Worm (Caenorhabditis elegans) whole organism, L2 larva: ENCODE data around the gene T10G3.3.

ENCODE experiments used
- C34F6.9 ChIP-seq: fragments of 150-350 bp; optimal IDR thresholded peaks from 2 replicates; lab custom pipeline; 2014; ENCODE audit warnings: missing biosample characterization, missing genetic modification characterization
- F13H6.1 ChIP-seq: sonication (generic microtip); optimal IDR thresholded peaks from 2 replicates; lab custom pipeline; 2016; ENCODE audit warnings: missing genetic modification characterization, missing compliant biosample characterization
- R02D3.7 ChIP-seq: fragments of 150-350 bp; optimal IDR thresholded peaks from 2 replicates; lab custom pipeline; 2014; ENCODE audit warnings: missing biosample characterization, missing genetic modification characterization
- Y55F3AM.14 ChIP-seq: fragments of 200-800 bp; sonication (Bioruptor generic); optimal IDR thresholded peaks from 2 replicates; lab custom pipeline; 2018; ENCODE audit warnings: mild to moderate bottlenecking, missing genetic modification characterization, missing compliant biosample characterization
- ZK546.5 ChIP-seq: sonication (generic microtip); optimal IDR thresholded peaks from 2 replicates; lab custom pipeline; 2017; ENCODE audit warnings: missing biosample characterization, missing genetic modification characterization
- alr-1 ChIP-seq: fragments of 150-350 bp; optimal IDR thresholded peaks from 2 replicates; lab custom pipeline; 2014; ENCODE audit warnings: missing biosample characterization, missing genetic modification characterization
- aly-2 ChIP-seq: fragments of 150-350 bp; optimal IDR thresholded peaks from 2 replicates; lab custom pipeline; 2014; ENCODE audit warnings: missing biosample characterization, missing genetic modification characterization
- ama-1 ChIP-seq: fragments of 150-350 bp; optimal IDR thresholded peaks from 2 replicates; lab custom pipeline; 2018; ENCODE audit warnings: inconsistent platforms
- blmp-1 ChIP-seq: sonication (generic microtip); optimal IDR thresholded peaks from 2 replicates; lab custom pipeline; 2017; ENCODE audit warnings: missing genetic modification characterization, mild to moderate bottlenecking, missing compliant biosample characterization, antibody characterized with exemption, moderate library complexity; ENCODE audit not compliant: insufficient read depth
- ceh-16 ChIP-seq: fragments of 150-350 bp; optimal IDR thresholded peaks from 2 replicates; lab custom pipeline; 2014; ENCODE audit warnings: missing biosample characterization, missing genetic modification characterization
- ceh-82 ChIP-seq: fragments of 150-350 bp; optimal IDR thresholded peaks from 2 replicates; lab custom pipeline; 2014; ENCODE audit warnings: missing biosample characterization, missing genetic modification characterization
- crh-2 ChIP-seq: sonication (generic microtip); optimal IDR thresholded peaks from 2 replicates; lab custom pipeline; 2017; ENCODE audit warnings: missing biosample characterization, missing genetic modification characterization
- dmd-4 ChIP-seq: sonication (generic microtip); optimal IDR thresholded peaks from 2 replicates; lab custom pipeline; 2017; ENCODE audit warnings: missing biosample characterization, missing genetic modification characterization
- egl-27 ChIP-seq: sonication (generic microtip); optimal IDR thresholded peaks from 3 replicates; lab custom pipeline; 2017; ENCODE audit warnings: missing biosample characterization, missing genetic modification reagents, missing genetic modification characterization
- elt-1 ChIP-seq: fragments of 150-350 bp; optimal IDR thresholded peaks from 2 replicates; lab custom pipeline; 2014; ENCODE audit warnings: missing biosample characterization, missing genetic modification characterization
- elt-3 ChIP-seq: sonication (generic microtip); optimal IDR thresholded peaks from 2 replicates; lab custom pipeline; 2017; ENCODE audit warnings: missing biosample characterization, missing genetic modification characterization
- fos-1 ChIP-seq: fragments of 150-350 bp; optimal IDR thresholded peaks from 2 replicates; lab custom pipeline; 2014; ENCODE audit warnings: missing biosample characterization, missing genetic modification characterization
- gmeb-1 ChIP-seq: fragments of 150-350 bp; optimal IDR thresholded peaks from 2 replicates; lab custom pipeline; 2014; ENCODE audit warnings: missing biosample characterization, missing genetic modification characterization
- lin-11 ChIP-seq: fragments of 150-350 bp; sonication (generic microtip); optimal IDR thresholded peaks from 2 replicates; lab custom pipeline; 2014; ENCODE audit warnings: missing biosample characterization, missing genetic modification characterization, inconsistent platforms, mixed read lengths
- lin-13 ChIP-seq: fragments of 150-350 bp; optimal IDR thresholded peaks from 2 replicates; lab custom pipeline; 2014; ENCODE audit warnings: missing biosample characterization, missing genetic modification reagents, missing genetic modification characterization
- lin-39 ChIP-seq: fragments of 150-350 bp; optimal IDR thresholded peaks from 2 replicates; lab custom pipeline; 2014; ENCODE audit warnings: missing biosample characterization, missing genetic modification reagents, missing genetic modification characterization
- lsy-2 ChIP-seq, 2 experiments: fragments of 150-350 bp in 1 of 2; sonication (generic microtip) in 1 of 2; optimal IDR thresholded peaks; 2 replicates each; lab custom pipeline; 2014 to 2017; ENCODE audit warnings: missing biosample characterization in 2 of 2, missing genetic modification characterization in 2 of 2
- mab-5 ChIP-seq: fragments of 150-350 bp; optimal IDR thresholded peaks from 2 replicates; lab custom pipeline; 2014; ENCODE audit warnings: missing biosample characterization, missing genetic modification characterization
- mbf-1 ChIP-seq: sonication (generic microtip); optimal IDR thresholded peaks from 2 replicates; lab custom pipeline; 2017; ENCODE audit warnings: missing biosample characterization, missing genetic modification characterization
- mdl-1 ChIP-seq, 2 experiments: fragments of 150-350 bp in 1 of 2; sonication (generic microtip) in 1 of 2; optimal IDR thresholded peaks; 2 replicates each; lab custom pipeline; 2017; ENCODE audit warnings: missing biosample characterization in 2 of 2, missing genetic modification characterization in 2 of 2
- nhr-10 ChIP-seq: sonication (generic microtip); optimal IDR thresholded peaks from 2 replicates; lab custom pipeline; 2017; ENCODE audit warnings: missing biosample characterization, missing genetic modification characterization
- nhr-11 ChIP-seq: fragments of 150-350 bp; optimal IDR thresholded peaks from 2 replicates; lab custom pipeline; 2014; ENCODE audit warnings: missing biosample characterization, missing genetic modification characterization
- nhr-12 ChIP-seq: fragments of 150-350 bp; optimal IDR thresholded peaks from 2 replicates; lab custom pipeline; 2014; ENCODE audit warnings: missing biosample characterization, missing genetic modification characterization
- nhr-129 ChIP-seq: fragments of 150-350 bp; optimal IDR thresholded peaks from 2 replicates; lab custom pipeline; 2014; ENCODE audit warnings: missing biosample characterization, missing genetic modification characterization
- nhr-21 ChIP-seq: fragments of 150-350 bp; optimal IDR thresholded peaks from 2 replicates; lab custom pipeline; 2014; ENCODE audit warnings: missing biosample characterization, missing genetic modification characterization
- nhr-23 ChIP-seq: fragments of 150-350 bp; optimal IDR thresholded peaks from 2 replicates; lab custom pipeline; 2014; ENCODE audit warnings: missing biosample characterization, missing genetic modification reagents, missing genetic modification characterization
- nhr-237 ChIP-seq: fragments of 150-350 bp; optimal IDR thresholded peaks from 2 replicates; lab custom pipeline; 2014; ENCODE audit warnings: missing biosample characterization, missing genetic modification characterization
- nhr-25 ChIP-seq: fragments of 150-350 bp; sonication (generic microtip); optimal IDR thresholded peaks from 3 replicates; lab custom pipeline; 2014; ENCODE audit warnings: missing biosample characterization, missing genetic modification characterization
- nhr-6 ChIP-seq: fragments of 150-350 bp; optimal IDR thresholded peaks from 2 replicates; lab custom pipeline; 2014; ENCODE audit warnings: missing biosample characterization, missing genetic modification characterization
- nhr-77 ChIP-seq: fragments of 150-350 bp; optimal IDR thresholded peaks from 2 replicates; lab custom pipeline; 2014; ENCODE audit warnings: missing biosample characterization, missing genetic modification characterization
- peb-1 ChIP-seq: fragments of 150-350 bp; optimal IDR thresholded peaks from 2 replicates; lab custom pipeline; 2014; ENCODE audit warnings: missing biosample characterization, missing genetic modification characterization
- sem-4 ChIP-seq: fragments of 150-350 bp; optimal IDR thresholded peaks from 2 replicates; lab custom pipeline; 2014; ENCODE audit warnings: missing biosample characterization, missing genetic modification reagents, missing genetic modification characterization
- skn-1 ChIP-seq: sonication (generic microtip); optimal IDR thresholded peaks from 2 replicates; lab custom pipeline; 2017; ENCODE audit warnings: missing biosample characterization, missing genetic modification characterization
- sma-3 ChIP-seq: sonication (generic microtip); optimal IDR thresholded peaks from 2 replicates; lab custom pipeline; 2016; ENCODE audit warnings: missing genetic modification reagents, missing genetic modification characterization, missing compliant biosample characterization
- sma-9 ChIP-seq, 2 experiments: fragments of 150-350 bp in 1 of 2; sonication (generic microtip) in 1 of 2; optimal IDR thresholded peaks; 2 replicates each; lab custom pipeline; 2014 to 2016; ENCODE audit warnings: missing genetic modification characterization in 2 of 2, mild to moderate bottlenecking in 1 of 2, missing biosample characterization in 1 of 2, missing compliant biosample characterization in 1 of 2, missing genetic modification reagents in 1 of 2, moderate library complexity in 1 of 2
- snpc-4 ChIP-seq: fragments of 150-350 bp; optimal IDR thresholded peaks from 2 replicates; lab custom pipeline; 2014; ENCODE audit warnings: missing biosample characterization, missing genetic modification characterization
- unc-39 ChIP-seq: fragments of 150-350 bp; optimal IDR thresholded peaks from 2 replicates; lab custom pipeline; 2014; ENCODE audit warnings: missing biosample characterization, missing genetic modification characterization
- unc-55 ChIP-seq: fragments of 150-350 bp; sonication (generic microtip); optimal IDR thresholded peaks from 3 replicates; lab custom pipeline; 2014; ENCODE audit warnings: missing biosample characterization, missing genetic modification reagents, missing genetic modification characterization
- unc-62 ChIP-seq: fragments of 150-350 bp; optimal IDR thresholded peaks from 2 replicates; lab custom pipeline; 2014; ENCODE audit warnings: missing biosample characterization, missing genetic modification reagents, missing genetic modification characterization
- zag-1 ChIP-seq: fragments of 150-350 bp; optimal IDR thresholded peaks from 2 replicates; lab custom pipeline; 2014; ENCODE audit warnings: missing biosample characterization, missing genetic modification characterization
- ztf-1 ChIP-seq: fragments of 200-800 bp; sonication (Bioruptor generic); conservative IDR thresholded peaks from 2 replicates; pipeline ENCODE4 v1.3.6; 2022; ENCODE audit warnings: missing genetic modification characterization, missing compliant biosample characterization
- ztf-11 ChIP-seq: sonication (generic microtip); optimal IDR thresholded peaks from 2 replicates; lab custom pipeline; 2017; ENCODE audit warnings: missing biosample characterization, missing genetic modification characterization
- ztf-4 ChIP-seq: fragments of 150-350 bp; optimal IDR thresholded peaks from 2 replicates; lab custom pipeline; 2014; ENCODE audit warnings: missing biosample characterization, missing genetic modification characterization

The T10G3.3 gene

DNA sequence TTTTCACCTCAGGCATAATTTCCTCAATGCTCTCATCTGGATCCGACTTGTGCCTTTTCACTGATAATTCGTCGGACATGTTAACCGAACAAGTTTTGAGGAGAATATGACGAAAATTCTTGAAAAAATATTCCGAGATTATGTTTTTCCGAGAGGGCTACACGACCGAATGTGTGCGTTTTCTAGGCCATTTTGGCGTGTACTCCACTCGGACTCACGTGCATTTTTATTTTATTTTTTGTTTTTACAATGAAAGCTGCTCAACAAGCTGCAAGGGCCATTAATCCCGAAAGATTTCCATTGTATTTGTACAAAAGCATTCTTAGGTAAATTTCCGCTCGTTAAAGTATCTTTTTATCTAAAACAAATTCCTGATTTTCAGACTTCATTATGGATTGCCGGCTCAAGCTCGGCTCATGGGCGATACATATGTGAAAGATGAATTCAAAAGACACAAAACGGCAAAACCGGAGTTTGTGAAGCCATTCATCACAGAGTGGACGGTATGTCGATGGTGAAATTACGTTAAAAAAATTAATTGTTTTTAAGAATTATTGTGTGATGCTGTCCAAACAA, 21.7 kb downstream of the T10G3.3 start, which contains the start of the genes F25H9.6 and F25H9.7:
F25H9.6 (minus strand) TSS at position 172 of the 576 bp plus-strand sequence.
F25H9.7 (plus strand) TSS at position 187 of the 576 bp plus-strand sequence.
- TF ChIP-seq blmp-1 = peak; percentile 38
- TF ChIP-seq peb-1 (tag; lab: Kevin White, UChicago) = no peak
- no peak for TF ChIP-seq nhr-25 (tag; lab: Kevin White, UChicago)
- peak; percentile 9 for TF ChIP-seq ama-1 (lab: Kevin White, UChicago)
- peak; percentile 79 for TF ChIP-seq gmeb-1 (tag; lab: Kevin White, UChicago)
- TF ChIP-seq nhr-11 = no peak
- TF ChIP-seq nhr-6 (tag; lab: Kevin White, UChicago) = no peak
- TF ChIP-seq ztf-1 (GFP tag; lab: Robert Waterston, UW) = no peak
- no peak for TF ChIP-seq aly-2
- TF ChIP-seq crh-2 = peak; percentile 84
- TF ChIP-seq mab-5 (tag; lab: Kevin White, UChicago) = peak; percentile 54
- peak; percentile 53 for TF ChIP-seq snpc-4
- peak; percentile 94 for TF ChIP-seq sma-9 (GFP tag; optimal IDR thresholded peaks at IDR 0.05; lab: Kevin White, UChicago)
- no peak for TF ChIP-seq sma-9 (tag; optimal IDR thresholded peaks at IDR 0.05; lab: Kevin White, UChicago)
- TF ChIP-seq ceh-16 (tag; lab: Kevin White, UChicago) = no peak
- no peak for TF ChIP-seq ztf-11 (tag; lab: Kevin White, UChicago)
- TF ChIP-seq nhr-12 (tag; lab: Kevin White, UChicago) = no peak
- TF ChIP-seq ceh-82 (tag; lab: Kevin White, UChicago) = no peak
- TF ChIP-seq sem-4 (tag; lab: Kevin White, UChicago) = peak; percentile 63
- no peak for TF ChIP-seq nhr-77 (tag; lab: Kevin White, UChicago)
- no peak for TF ChIP-seq alr-1 (tag; lab: Kevin White, UChicago)
- peak; percentile 56 for TF ChIP-seq fos-1 (tag; lab: Kevin White, UChicago)
- TF ChIP-seq skn-1 (tag; lab: Kevin White, UChicago) = no peak
- no peak for TF ChIP-seq nhr-10 (tag; lab: Kevin White, UChicago)
- TF ChIP-seq sma-3 (GFP tag; lab: Kevin White, UChicago) = peak; percentile 91
- no peak for TF ChIP-seq nhr-237
- TF ChIP-seq elt-1 (tag; lab: Kevin White, UChicago) = no peak
- peak; percentile 86 for TF ChIP-seq unc-55
- TF ChIP-seq ZK546.5 = no peak
- TF ChIP-seq unc-62 = no peak
- TF ChIP-seq lin-11 (tag; lab: Kevin White, UChicago) = peak; percentile 22
- peak; percentile 73 for TF ChIP-seq lin-13 (GFP tag; lab: Kevin White, UChicago)
- peak; percentile 78 for TF ChIP-seq nhr-21 (tag; lab: Kevin White, UChicago)
- TF ChIP-seq lsy-2 (tag; optimal IDR thresholded peaks at IDR 0.05; lab: Kevin White, UChicago) = peak; percentile 72 to 89
- TF ChIP-seq ztf-4 = peak; percentile 44
- no peak for TF ChIP-seq zag-1 (tag; lab: Kevin White, UChicago)
- TF ChIP-seq Y55F3AM.14 (GFP tag; lab: Kevin White, UChicago) = peak; percentile 51
- TF ChIP-seq dmd-4 = no peak
- no peak for TF ChIP-seq nhr-23
- peak; percentile 31 for TF ChIP-seq nhr-129 (tag; lab: Kevin White, UChicago)
- no peak for TF ChIP-seq elt-3 (tag; lab: Kevin White, UChicago)
- no peak for TF ChIP-seq unc-39 (tag; lab: Kevin White, UChicago)
- no peak for TF ChIP-seq R02D3.7 (tag; lab: Kevin White, UChicago)
- peak; percentile 85 for TF ChIP-seq egl-27
- TF ChIP-seq mbf-1 (tag; lab: Kevin White, UChicago) = no peak
- peak; percentile 86 for TF ChIP-seq F13H6.1
- TF ChIP-seq C34F6.9 (tag; lab: Kevin White, UChicago) = peak; percentile 92
- no peak for TF ChIP-seq lin-39 (tag; lab: Kevin White, UChicago)
- TF ChIP-seq mdl-1 (tag; optimal IDR thresholded peaks at IDR 0.05; lab: Kevin White, UChicago) = peak; percentile 62 to 91
